Worm (Caenorhabditis elegans): ENCODE measurements around the gene lec-4.

ce11 chrIII:3774550-3774949 is 1.4 kb upstream of the lec-4 start:
- TF ChIP-seq snpc-4 (GFP tag; optimal IDR thresholded peaks at IDR 0.05) (no peak), snpc-4 (tag; optimal IDR thresholded peaks at IDR 0.05) (no peak), somi-1 (GFP tag; optimal IDR thresholded peaks at IDR 0.05) (no peak), rcor-1 (GFP tag; IDR thresholded peaks at IDR 0.05) (no peak), ZK185.1 (tag; optimal IDR thresholded peaks at IDR 0.05; ENCODE audit: poor library complexity, severe bottlenecking) (no peak), lag-1 (GFP tag; IDR thresholded peaks at IDR 0.05) (no peak), ztf-22 (GFP tag; optimal IDR thresholded peaks at IDR 0.05) (no peak)

Data from whole organism, young adult.